Fruit fly (Drosophila melanogaster) Kc167 (cell line): ENCODE results near the gene CG7130.

Experiments
- Myc ChIP-seq: fragments of >200 bp; optimal IDR thresholded peaks from 2 replicates; lab custom pipeline; 2017; ENCODE audit warnings: missing external identifiers
- h ChIP-seq: fragments of >200 bp; optimal IDR thresholded peaks from 3 replicates; lab custom pipeline; 2018; ENCODE audit warnings: missing external identifiers

dm6 chr3L:22082420-22082819 is 6.9 kb upstream of the CG7130 start, which contains the start of gene msopa:
- TF ChIP-seq h (lab: Kevin White, UChicago) (no peak), Myc (lab: Kevin White, UChicago) (no peak)
